Worm (Caenorhabditis elegans) whole organism, late embryonic: ENCODE data around the gene sri-34.

ENCODE experiments used
- T23F11.4 ChIP-seq: fragments of 200-800 bp; sonication (Bioruptor generic); optimal IDR thresholded peaks from 2 replicates; lab custom pipeline; 2018; ENCODE audit warnings: mild to moderate bottlenecking, missing genetic modification characterization, missing compliant biosample characterization
- ceh-22 ChIP-seq: sonication (generic microtip); optimal IDR thresholded peaks from 2 replicates; lab custom pipeline; 2017; ENCODE audit warnings: missing biosample characterization, missing genetic modification characterization
- ceh-30 ChIP-seq: fragments of 150-350 bp; optimal IDR thresholded peaks from 2 replicates; lab custom pipeline; 2014; ENCODE audit warnings: missing biosample characterization, missing genetic modification characterization
- ceh-34 ChIP-seq: sonication (generic microtip); optimal IDR thresholded peaks from 2 replicates; lab custom pipeline; 2016; ENCODE audit warnings: mild to moderate bottlenecking, missing genetic modification characterization, missing compliant biosample characterization
- elt-2 ChIP-seq: sonication (generic microtip); optimal IDR thresholded peaks from 2 replicates; lab custom pipeline; 2016; ENCODE audit warnings: missing genetic modification reagents, missing genetic modification characterization, missing compliant biosample characterization
- elt-4 ChIP-seq: sonication (generic microtip); optimal IDR thresholded peaks from 2 replicates; lab custom pipeline; 2016; ENCODE audit warnings: missing genetic modification characterization, missing compliant biosample characterization
- nfya-1 ChIP-seq: sonication (generic microtip); optimal IDR thresholded peaks from 2 replicates; lab custom pipeline; 2017; ENCODE audit warnings: missing genetic modification characterization, mild to moderate bottlenecking, missing compliant biosample characterization, antibody characterized with exemption, moderate library complexity
- nhr-11 ChIP-seq: fragments of 150-350 bp; optimal IDR thresholded peaks from 2 replicates; lab custom pipeline; 2014; ENCODE audit warnings: missing biosample characterization, missing genetic modification characterization
- tbx-2 ChIP-seq: sonication (generic microtip); optimal IDR thresholded peaks from 2 replicates; lab custom pipeline; 2016; ENCODE audit warnings: missing genetic modification characterization, missing compliant biosample characterization
- unc-42 ChIP-seq: sonication (generic microtip); optimal IDR thresholded peaks from 2 replicates; lab custom pipeline; 2016; ENCODE audit warnings: missing genotype, missing genetic modification characterization, missing compliant biosample characterization

- TF ChIP-seq elt-4 (tag; lab: Kevin White, UChicago) (no peak), ceh-22 (tag; lab: Kevin White, UChicago) (no peak), tbx-2 (no peak), nfya-1 (tag; lab: Kevin White, UChicago) (no peak), T23F11.4 (GFP tag; lab: Kevin White, UChicago) (no peak), unc-42 (tag; lab: Kevin White, UChicago) (no peak), ceh-30 (tag; lab: Kevin White, UChicago) (no peak), nhr-11 (tag; lab: Kevin White, UChicago) (no peak), ceh-34 (tag; lab: Kevin White, UChicago) (no peak), elt-2 (tag; lab: Kevin White, UChicago) (no peak)
Measured at ce11 chrII:3154383-3154782, 4.5 kb downstream of the sri-34 start, which contains the start of gene sri-32.
